Fruit fly (Drosophila melanogaster): ENCODE data around the gene CG10359.

The CG10359 gene

dm6 chr3L:3616344-3616743 lies 4.4 kb downstream of the CG10359 start (continued):
- TF ChIP-seq Sox100B (GFP tag; optimal IDR thresholded peaks at IDR 0.05), result no peak
- TF ChIP-seq CG4404 (GFP tag; IDR thresholded peaks at IDR 0.05), result peak; percentile 55
- peak; percentile 86 for TF ChIP-seq CG2120 (GFP tag; optimal IDR thresholded peaks at IDR 0.05)
- TF ChIP-seq CG33557 (GFP tag; optimal IDR thresholded peaks at IDR 0.05), result peak; percentile 45
- TF ChIP-seq ro (GFP tag; IDR thresholded peaks at IDR 0.05), result peak; percentile 55; the same call in 1 of the 2 replicates
- TF ChIP-seq CG3163 (GFP tag; optimal IDR thresholded peaks at IDR 0.05), result peak; percentile 61
- TF ChIP-seq ci (GFP tag; IDR thresholded peaks at IDR 0.05), result peak; percentile 92
- peak; percentile 26; the same call in 1 of the 2 replicates for TF ChIP-seq Scr (GFP tag; IDR thresholded peaks at IDR 0.05; ENCODE audit: partially characterized antibody)
- no peak for TF ChIP-seq MESR4 (GFP tag; optimal IDR thresholded peaks at IDR 0.05)
- peak; percentile 32 for TF ChIP-seq gcm (GFP tag; optimal IDR thresholded peaks at IDR 0.05)
- peak; percentile 57 for TF ChIP-seq trem (tag; optimal IDR thresholded peaks at IDR 0.05)
- no peak for TF ChIP-seq CG17186 (GFP tag; optimal IDR thresholded peaks at IDR 0.05)
- TF ChIP-seq CG9876 (GFP tag; optimal IDR thresholded peaks at IDR 0.05), result peak; percentile 86
- peak; percentile 90 for TF ChIP-seq CG11247 (GFP tag; IDR thresholded peaks at IDR 0.05)
- TF ChIP-seq salm (tag; optimal IDR thresholded peaks at IDR 0.05), result no peak
- no peak for TF ChIP-seq bowl (GFP tag; IDR thresholded peaks at IDR 0.05)
- peak; percentile 77 for TF ChIP-seq H2.0 (GFP tag; IDR thresholded peaks at IDR 0.05)
- peak; percentile 66; the same call in 2 of the 3 replicates for TF ChIP-seq CG3726 (GFP tag; IDR thresholded peaks at IDR 0.05)
- peak; percentile 78 for TF ChIP-seq sug (tag; optimal IDR thresholded peaks at IDR 0.05)
- TF ChIP-seq sna (GFP tag; IDR thresholded peaks at IDR 0.05; ENCODE audit: partially characterized antibody), result no peak
- peak; percentile 55 for TF ChIP-seq esg (GFP tag; conservative IDR thresholded peaks at IDR 0.05)
- TF ChIP-seq CG18011 (GFP tag; optimal IDR thresholded peaks at IDR 0.05), result no peak
- peak; percentile 89 for TF ChIP-seq Sox102F (GFP tag; optimal IDR thresholded peaks at IDR 0.05)
- peak; percentile 70 for TF ChIP-seq CG12942 (GFP tag; optimal IDR thresholded peaks at IDR 0.05)
- TF ChIP-seq CG3995 (GFP tag; optimal IDR thresholded peaks at IDR 0.05), result no peak
- TF ChIP-seq vnd (GFP tag; IDR thresholded peaks at IDR 0.05; ENCODE audit: partially characterized antibody), result no peak
- TF ChIP-seq CG6272 (GFP tag; IDR thresholded peaks at IDR 0.05), result peak; percentile 59
- no peak for TF ChIP-seq luna (GFP tag; optimal IDR thresholded peaks at IDR 0.05)
- TF ChIP-seq ranshi (GFP tag; IDR thresholded peaks at IDR 0.05), result peak; percentile 51; the same call in 1 of the 2 replicates
- no peak for TF ChIP-seq h (optimal IDR thresholded peaks at IDR 0.05)
- no peak for TF ChIP-seq pho (GFP tag; optimal IDR thresholded peaks at IDR 0.05)
- TF ChIP-seq Spps (tag; optimal IDR thresholded peaks at IDR 0.05), result peak; percentile 44
- TF ChIP-seq nerfin-2 (GFP tag; IDR thresholded peaks at IDR 0.05; ENCODE audit: partially characterized antibody), result no peak
- peak; percentile 74 for TF ChIP-seq Blimp-1 (GFP tag; optimal IDR thresholded peaks at IDR 0.05)
- TF ChIP-seq CG11723 (GFP tag; optimal IDR thresholded peaks at IDR 0.05), result no peak
- no peak for TF ChIP-seq hb (GFP tag; IDR thresholded peaks at IDR 0.05; ENCODE audit: partially characterized antibody)
- TF ChIP-seq CG6854 (GFP tag; optimal IDR thresholded peaks at IDR 0.05), result no peak
- TF ChIP-seq CG14667 (GFP tag; IDR thresholded peaks at IDR 0.05), result peak; percentile 75
- peak; percentile 82 for TF ChIP-seq ind (GFP tag; optimal IDR thresholded peaks at IDR 0.05)
- peak; percentile 15 for TF ChIP-seq Hmx (GFP tag; optimal IDR thresholded peaks at IDR 0.05)
- TF ChIP-seq fd102C (GFP tag; optimal IDR thresholded peaks at IDR 0.05), result peak; percentile 61
- peak; percentile 82 for TF ChIP-seq CG1603 (tag; optimal IDR thresholded peaks at IDR 0.05)
- peak; percentile 82 for TF ChIP-seq Hmr (GFP tag; optimal IDR thresholded peaks at IDR 0.05)
- peak; percentile 57 for TF ChIP-seq Oli (tag; optimal IDR thresholded peaks at IDR 0.05)
- TF ChIP-seq Ada2b (GFP tag; IDR thresholded peaks at IDR 0.05), result peak; percentile 58; the same call in 1 of the 2 replicates
- TF ChIP-seq chn (GFP tag; optimal IDR thresholded peaks at IDR 0.05), result peak; percentile 84
- TF ChIP-seq jumu (GFP tag; optimal IDR thresholded peaks at IDR 0.05), result peak; percentile 67
- peak; percentile 83 for TF ChIP-seq CG17359 (tag; optimal IDR thresholded peaks at IDR 0.05)
- peak; percentile 80 for TF ChIP-seq Opbp (GFP tag; IDR thresholded peaks at IDR 0.05; ENCODE audit: partially characterized antibody)
- no peak for TF ChIP-seq CG14710 (tag; optimal IDR thresholded peaks at IDR 0.05)
- TF ChIP-seq peb (GFP tag; IDR thresholded peaks at IDR 0.05), result peak; percentile 59; the same call in 1 of the 2 replicates
